Worm (Caenorhabditis elegans) whole organism, midembryonic: ENCODE results near the gene zip-9.

Experiments used
- T22C8.4 ChIP-seq: fragments of 200-800 bp; sonication (Bioruptor generic); IDR thresholded peaks from 2 replicates; pipeline ENCODE4 v1.3.6; 2022; ENCODE audit warnings: missing genetic modification characterization, missing compliant biosample characterization
- cog-1 ChIP-seq: sonication (generic microtip); optimal IDR thresholded peaks from 2 replicates; lab custom pipeline; 2016; ENCODE audit warnings: missing genetic modification characterization, missing compliant biosample characterization
- flt-1 ChIP-seq: fragments of 200-800 bp; sonication (Bioruptor generic); IDR thresholded peaks from 2 replicates; pipeline ENCODE4 v1.3.6; 2022; ENCODE audit warnings: missing genetic modification characterization, missing compliant biosample characterization
- klf-2 ChIP-seq: fragments of 200-800 bp; sonication (Bioruptor generic); conservative IDR thresholded peaks from 2 replicates; pipeline ENCODE4 v1.3.6; 2022; ENCODE audit warnings: missing genetic modification reagents, missing genetic modification characterization, missing compliant biosample characterization
- med-1 ChIP-seq: sonication (generic microtip); optimal IDR thresholded peaks from 2 replicates; lab custom pipeline; 2017; ENCODE audit warnings: missing genetic modification characterization, mild to moderate bottlenecking, missing compliant biosample characterization, antibody characterized with exemption, missing genetic modification reagents; ENCODE audit not compliant: insufficient read depth
- ref-1 ChIP-seq: fragments of 200-800 bp; sonication (Bioruptor generic); conservative IDR thresholded peaks from 2 replicates; pipeline ENCODE4 v1.3.6; 2022; ENCODE audit warnings: missing genetic modification reagents, missing genetic modification characterization, missing compliant biosample characterization
- tab-1 ChIP-seq: fragments of 200-800 bp; sonication (Bioruptor generic); IDR thresholded peaks from 2 replicates; pipeline ENCODE4 v1.3.6; 2022; ENCODE audit warnings: missing genetic modification characterization, missing compliant biosample characterization
- ztf-23 ChIP-seq: fragments of 200-800 bp; sonication (Bioruptor generic); IDR thresholded peaks from 2 replicates; pipeline ENCODE4 v1.3.6; 2022; ENCODE audit warnings: missing genetic modification reagents, missing genetic modification characterization, missing compliant biosample characterization
- ztf-29 ChIP-seq: fragments of 200-800 bp; sonication (Bioruptor generic); IDR thresholded peaks from 2 replicates; pipeline ENCODE4 v1.3.6; 2022; ENCODE audit warnings: missing genetic modification reagents, missing genetic modification characterization, missing compliant biosample characterization

The zip-9 gene

DNA sequence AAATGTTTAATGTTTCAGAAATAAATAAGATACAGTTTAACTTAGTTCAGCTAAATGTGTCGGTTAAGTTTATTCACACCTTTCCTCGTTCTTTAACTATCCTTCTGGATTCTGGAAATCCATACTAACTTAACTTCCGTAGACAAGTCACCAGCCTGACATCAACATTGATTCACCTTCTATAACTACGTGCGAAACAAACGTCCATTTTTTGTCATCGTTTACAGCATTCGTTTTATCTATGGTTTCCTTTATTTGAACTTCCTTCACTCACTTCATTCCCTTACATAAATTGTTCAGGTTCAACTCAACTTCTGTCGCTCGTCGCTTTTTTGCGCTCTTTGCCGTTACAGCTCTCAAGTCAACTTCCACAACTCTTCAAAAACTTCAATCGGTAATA lies 1.1 kb upstream of the zip-9 start, which contains the start of gene F17C11.26:
Gene F17C11.26, plus strand, starts transcription at position 301 of the 400 bp plus-strand sequence.
- TF ChIP-seq ref-1 (GFP tag; lab: Robert Waterston, UW), result no peak
- no peak for TF ChIP-seq tab-1
- no peak for TF ChIP-seq klf-2 (GFP tag; lab: Robert Waterston, UW)
- TF ChIP-seq flt-1 (GFP tag; lab: Robert Waterston, UW), result no peak
- TF ChIP-seq cog-1 (tag; lab: Kevin White, UChicago), result no peak
- no peak for TF ChIP-seq ztf-23 (GFP tag; lab: Robert Waterston, UW)

DNA sequence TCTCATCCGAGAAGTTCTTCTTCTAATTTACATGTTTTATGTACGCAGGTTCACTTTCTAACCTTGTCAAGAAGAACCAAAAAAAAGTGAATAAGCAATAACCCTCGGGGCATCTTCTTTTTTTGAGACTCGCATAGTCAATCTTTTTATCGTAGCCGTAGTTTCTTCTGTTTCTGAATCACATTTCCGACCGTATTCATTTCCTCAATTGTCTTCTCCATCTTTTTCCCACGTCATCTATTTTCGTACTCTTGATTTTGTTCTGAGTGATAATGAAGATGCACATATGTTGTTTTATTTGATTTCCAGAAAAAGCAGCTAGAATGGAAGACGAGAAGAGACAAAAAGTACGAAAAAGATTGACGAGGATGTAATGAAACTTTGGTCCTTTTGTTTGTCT lies 2.6 kb downstream of the zip-9 start:
- TF ChIP-seq flt-1 (GFP tag; lab: Robert Waterston, UW) (no peak), ref-1 (GFP tag; lab: Robert Waterston, UW) (no peak), tab-1 (no peak), ztf-23 (GFP tag; lab: Robert Waterston, UW) (no peak), cog-1 (tag; lab: Kevin White, UChicago) (no peak), ztf-29 (GFP tag; lab: Robert Waterston, UW) (no peak), klf-2 (GFP tag; lab: Robert Waterston, UW) (no peak), med-1 (GFP tag; lab: Kevin White, UChicago) (no peak), T22C8.4 (no peak)

DNA sequence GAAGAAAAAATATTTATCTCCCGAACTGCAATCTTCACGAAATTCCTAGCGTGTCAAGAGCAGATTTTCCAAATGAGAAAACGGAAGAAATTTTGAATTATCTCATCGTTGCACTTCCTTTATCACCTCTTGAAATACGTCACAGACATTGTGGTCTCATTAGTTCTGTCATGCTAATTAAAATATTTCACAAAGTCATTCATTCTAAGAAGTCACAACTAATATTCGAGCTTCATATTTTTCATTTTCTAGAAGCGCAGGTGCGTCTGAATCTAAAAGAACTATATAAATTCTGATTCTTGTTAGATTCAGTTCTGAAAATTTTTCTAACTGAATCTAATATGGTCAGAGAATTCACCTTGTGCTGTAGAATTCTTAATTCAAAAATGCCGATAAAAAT lies 4.9 kb downstream of the zip-9 start:
- no peak for TF ChIP-seq flt-1 (GFP tag; lab: Robert Waterston, UW)
- no peak for TF ChIP-seq tab-1
- no peak for TF ChIP-seq ztf-23 (GFP tag; lab: Robert Waterston, UW)
- TF ChIP-seq ztf-29 (GFP tag; lab: Robert Waterston, UW), result no peak
- TF ChIP-seq ref-1 (GFP tag; lab: Robert Waterston, UW), result no peak
- TF ChIP-seq klf-2 (GFP tag; lab: Robert Waterston, UW), result no peak
- no peak for TF ChIP-seq cog-1 (tag; lab: Kevin White, UChicago)
- TF ChIP-seq med-1 (GFP tag; lab: Kevin White, UChicago), result no peak

DNA sequence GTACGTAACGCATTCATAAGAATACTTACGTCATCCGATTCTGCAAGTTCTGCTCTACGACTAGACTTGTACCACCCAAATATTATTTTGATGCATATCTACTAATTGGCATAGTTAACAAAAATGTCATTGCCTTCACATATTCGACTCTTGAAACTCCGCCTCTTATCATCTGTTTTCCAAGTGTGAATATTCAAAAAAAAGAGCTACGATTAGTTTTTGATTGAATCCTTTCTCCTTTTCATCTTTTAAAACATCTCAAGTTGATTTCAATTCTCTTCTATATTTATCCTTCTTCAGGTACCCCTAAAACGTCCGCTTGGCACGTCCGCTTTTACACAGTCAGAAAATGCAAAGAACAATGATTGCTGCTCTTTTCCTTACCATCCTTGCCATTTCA lies 5.7 kb downstream of the zip-9 start, which contains the start of gene F17C11.2:
Gene F17C11.2, plus strand, starts transcription at position 301 of the 400 bp plus-strand sequence.
- TF ChIP-seq med-1 (GFP tag; lab: Kevin White, UChicago), result no peak
- no peak for TF ChIP-seq ztf-23 (GFP tag; lab: Robert Waterston, UW)
- no peak for TF ChIP-seq T22C8.4
- TF ChIP-seq flt-1 (GFP tag; lab: Robert Waterston, UW), result no peak
- no peak for TF ChIP-seq tab-1
- TF ChIP-seq klf-2 (GFP tag; lab: Robert Waterston, UW), result no peak

DNA sequence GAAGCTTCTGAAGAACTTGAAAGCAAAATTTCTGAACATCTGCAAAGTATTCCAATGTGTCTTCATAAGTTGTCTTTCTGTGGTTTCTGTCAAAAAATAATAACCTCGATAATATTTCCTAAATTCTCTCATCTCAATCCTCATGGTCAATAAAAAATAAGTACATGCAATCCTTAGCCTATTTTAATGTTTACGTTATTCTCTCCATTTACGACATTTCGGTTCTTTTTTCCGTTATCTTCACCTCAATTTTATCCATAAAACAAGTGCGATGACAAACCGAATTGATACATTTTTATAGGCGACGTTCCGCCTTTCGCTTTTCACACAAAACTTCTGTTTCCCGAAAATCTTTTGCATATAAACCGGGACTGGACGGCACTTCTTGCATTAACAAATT lies 7.2 kb downstream of the zip-9 start, which contains the start of gene col-153:
Gene col-153, plus strand, starts transcription at position 301 of the 400 bp plus-strand sequence.
- TF ChIP-seq tab-1 (no peak), ztf-23 (GFP tag; lab: Robert Waterston, UW) (no peak), ref-1 (GFP tag; lab: Robert Waterston, UW) (no peak), ztf-29 (GFP tag; lab: Robert Waterston, UW) (no peak)

DNA sequence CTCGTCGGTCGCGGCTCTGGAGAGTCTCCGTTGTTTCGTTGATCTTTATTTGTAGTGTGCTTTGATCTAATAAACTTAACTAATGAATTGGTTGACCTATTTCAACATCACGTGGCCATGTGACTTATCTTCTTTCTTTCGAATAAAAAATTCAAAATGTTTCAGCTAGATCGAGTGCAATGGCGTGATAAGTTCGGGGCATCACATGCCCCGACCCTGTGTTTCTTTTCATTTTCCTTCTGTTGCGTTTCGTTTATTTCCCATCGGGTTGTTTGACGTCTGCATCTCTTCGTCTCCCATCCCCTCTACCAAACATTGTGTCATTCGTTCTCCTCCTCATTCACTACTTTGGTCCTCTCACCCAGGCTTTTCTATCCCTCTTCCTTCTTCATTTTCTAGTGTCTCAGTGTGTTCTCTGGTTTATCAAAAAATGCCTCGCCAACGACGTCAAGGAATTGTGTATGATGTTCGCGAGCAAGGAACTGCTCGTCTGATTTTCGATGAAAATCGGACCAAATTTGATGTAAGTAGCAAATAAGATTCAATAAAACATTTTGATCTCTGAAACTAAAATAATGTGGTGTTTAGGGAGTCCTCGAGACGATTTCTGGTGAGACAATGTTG lies 9.5 kb downstream of the zip-9 start, which contains the start of gene F17C11.4:
Gene F17C11.4, plus strand, starts transcription at position 206 of the 624 bp plus-strand sequence.
- peak; percentile 34; the same call in 1 of the 2 replicates for TF ChIP-seq ztf-23 (GFP tag; lab: Robert Waterston, UW)
- no peak for TF ChIP-seq tab-1
- no peak for TF ChIP-seq ztf-29 (GFP tag; lab: Robert Waterston, UW)

DNA sequence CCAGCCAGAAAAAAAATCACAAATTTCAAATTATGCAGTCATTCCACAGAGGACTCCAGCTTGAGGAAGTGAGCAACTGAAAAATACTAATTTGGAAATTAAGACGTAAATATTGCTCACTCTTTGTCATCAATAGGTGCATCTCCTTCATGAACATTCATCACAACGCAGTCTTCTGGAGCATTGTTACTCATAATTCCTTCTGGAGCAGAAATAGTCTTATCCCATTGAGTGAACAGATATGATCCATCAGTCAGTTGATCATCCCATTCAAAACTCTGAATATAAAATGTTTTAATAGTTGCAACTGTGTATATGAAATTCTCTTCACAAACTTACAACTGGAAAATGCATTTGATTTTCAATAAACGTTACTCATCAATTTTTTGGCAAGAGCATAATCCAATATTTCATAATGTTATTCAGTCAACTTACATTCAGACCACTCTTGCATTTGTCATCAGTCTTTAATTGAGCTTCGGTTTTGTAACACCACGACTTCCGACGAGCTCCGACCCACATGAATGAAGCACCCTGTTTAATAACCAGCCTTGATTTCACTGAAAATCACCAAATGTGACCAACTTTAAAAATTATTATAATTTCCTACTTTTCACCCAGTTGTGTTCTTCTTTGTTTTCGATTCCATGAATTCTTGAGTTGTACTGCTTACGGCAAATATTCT lies 11.4 kb downstream of the zip-9 start:
- TF ChIP-seq med-1 (GFP tag; lab: Kevin White, UChicago) (no peak), ztf-23 (GFP tag; lab: Robert Waterston, UW) (no peak), cog-1 (tag; lab: Kevin White, UChicago) (no peak), T22C8.4 (no peak), ztf-29 (GFP tag; lab: Robert Waterston, UW) (no peak), flt-1 (GFP tag; lab: Robert Waterston, UW) (no peak), ref-1 (GFP tag; lab: Robert Waterston, UW) (no peak), tab-1 (no peak), klf-2 (GFP tag; lab: Robert Waterston, UW) (no peak)

DNA sequence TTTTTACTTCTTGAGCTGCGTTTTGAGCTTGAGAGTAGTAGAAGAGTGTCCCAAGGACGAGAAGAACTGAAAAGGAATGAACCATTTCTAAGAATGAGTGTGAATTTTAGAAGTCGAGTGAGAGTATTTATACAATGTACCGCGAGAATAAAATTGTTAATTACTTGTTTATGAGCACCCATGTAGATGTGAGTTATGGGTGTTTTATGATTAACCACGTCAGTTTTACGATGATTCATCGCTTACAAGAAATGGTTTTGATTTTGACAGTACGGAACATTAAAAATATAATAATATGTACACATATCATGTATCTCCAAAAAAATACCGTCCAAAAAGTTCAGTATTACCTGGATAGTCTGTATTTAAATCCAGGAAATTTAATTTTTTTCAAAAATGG lies 12.1 kb downstream of the zip-9 start, which contains the start of gene clec-221:
Gene clec-221, minus strand, starts transcription at position 101 of the 400 bp plus-strand sequence.
- TF ChIP-seq tab-1 (no peak), flt-1 (GFP tag; lab: Robert Waterston, UW) (no peak), ztf-29 (GFP tag; lab: Robert Waterston, UW) (no peak), ref-1 (GFP tag; lab: Robert Waterston, UW) (no peak), ztf-23 (GFP tag; lab: Robert Waterston, UW) (no peak), cog-1 (tag; lab: Kevin White, UChicago) (no peak), med-1 (GFP tag; lab: Kevin White, UChicago) (no peak), T22C8.4 (no peak), klf-2 (GFP tag; lab: Robert Waterston, UW) (no peak)

DNA sequence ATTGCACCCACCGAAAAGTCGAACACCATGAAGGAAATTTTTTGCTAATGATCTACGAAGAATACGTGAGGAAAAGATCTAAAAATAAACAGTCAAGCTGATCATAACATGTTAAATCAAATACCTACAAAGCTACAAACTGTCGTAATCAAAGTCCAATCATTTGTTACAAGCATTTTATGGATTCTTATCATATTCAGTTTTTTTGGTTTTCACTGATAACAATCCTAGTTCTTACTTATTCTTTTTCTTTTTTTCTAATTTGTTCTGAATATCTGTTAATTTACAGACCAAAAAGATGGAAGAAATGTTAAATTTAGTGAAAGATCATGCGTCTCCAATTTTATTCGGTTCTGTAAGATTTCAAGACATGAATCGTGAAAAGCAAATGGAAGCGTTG lies 12.6 kb downstream of the zip-9 start, which contains the start of gene F17C11.6:
Gene F17C11.6, plus strand, starts transcription at position 290 of the 400 bp plus-strand sequence.
- TF ChIP-seq med-1 (GFP tag; lab: Kevin White, UChicago) (no peak), ztf-29 (GFP tag; lab: Robert Waterston, UW) (no peak), ref-1 (GFP tag; lab: Robert Waterston, UW) (no peak), flt-1 (GFP tag; lab: Robert Waterston, UW) (no peak), ztf-23 (GFP tag; lab: Robert Waterston, UW) (no peak), klf-2 (GFP tag; lab: Robert Waterston, UW) (no peak), cog-1 (tag; lab: Kevin White, UChicago) (no peak), tab-1 (no peak), T22C8.4 (no peak)
